Worm (Caenorhabditis elegans) whole organism, L3 larva: ENCODE data around the gene Y27F2A.8.
"Not testable (repeated sequence)": the region's sequence is repeated elsewhere in the genome, so short reads cannot be mapped to it uniquely, and the experiment has no call there.

Source experiments
- R02D3.7 ChIP-seq: fragments of 150-350 bp; optimal IDR thresholded peaks from 2 replicates; lab custom pipeline; 2014; ENCODE audit warnings: missing biosample characterization, missing genetic modification characterization
- ZK546.5 ChIP-seq: sonication (generic microtip); optimal IDR thresholded peaks from 2 replicates; lab custom pipeline; 2017; ENCODE audit warnings: missing biosample characterization, missing genetic modification characterization
- aly-2 ChIP-seq: fragments of 150-350 bp; optimal IDR thresholded peaks from 2 replicates; lab custom pipeline; 2014; ENCODE audit warnings: missing biosample characterization, missing genetic modification characterization
- ceh-16 ChIP-seq: sonication (generic microtip); optimal IDR thresholded peaks from 2 replicates; lab custom pipeline; 2017; ENCODE audit warnings: missing biosample characterization, missing genetic modification characterization
- ceh-28 ChIP-seq: fragments of 150-350 bp; optimal IDR thresholded peaks from 2 replicates; lab custom pipeline; 2014; ENCODE audit warnings: missing biosample characterization, missing genetic modification reagents, missing genetic modification characterization
- daf-12 ChIP-seq: fragments of 150-350 bp; optimal IDR thresholded peaks from 2 replicates; lab custom pipeline; 2014; ENCODE audit warnings: missing biosample characterization, missing genetic modification reagents, missing genetic modification characterization
- egl-27 ChIP-seq: sonication (generic microtip); optimal IDR thresholded peaks from 4 replicates; lab custom pipeline; 2017; ENCODE audit warnings: missing biosample characterization, missing genetic modification reagents, missing genetic modification characterization
- egl-5 ChIP-seq: fragments of 150-350 bp; optimal IDR thresholded peaks from 2 replicates; lab custom pipeline; 2017; ENCODE audit warnings: missing biosample characterization, missing genetic modification reagents, missing genetic modification characterization, inconsistent platforms
- elt-1 ChIP-seq: fragments of 150-350 bp; optimal IDR thresholded peaks from 2 replicates; lab custom pipeline; 2014; ENCODE audit warnings: missing biosample characterization, missing genetic modification characterization
- elt-2 ChIP-seq: sonication (generic microtip); optimal IDR thresholded peaks from 2 replicates; lab custom pipeline; 2016; ENCODE audit warnings: missing genetic modification reagents, mild to moderate bottlenecking, missing genetic modification characterization, missing compliant biosample characterization
- elt-3 ChIP-seq, 3 experiments: fragments of 150-350 bp in 1 of 3; sonication (generic microtip) in 2 of 3; optimal IDR thresholded peaks; 2 replicates in 2 of 3; 4 replicates in 1 of 3; lab custom pipeline; 2014 to 2017; ENCODE audit warnings: missing biosample characterization in 3 of 3, missing genetic modification characterization in 3 of 3
- eor-1 ChIP-seq, 2 experiments: fragments of 150-350 bp; optimal IDR thresholded peaks; 2 replicates each; lab custom pipeline; 2014 to 2018; ENCODE audit warnings: missing biosample characterization in 2 of 2, missing genetic modification characterization in 2 of 2
- fkh-10 ChIP-seq: sonication (generic microtip); optimal IDR thresholded peaks from 2 replicates; lab custom pipeline; 2017; ENCODE audit warnings: missing biosample characterization, missing genetic modification reagents, missing genetic modification characterization
- fkh-2 ChIP-seq: fragments of 150-350 bp; optimal IDR thresholded peaks from 2 replicates; lab custom pipeline; 2014; ENCODE audit warnings: missing biosample characterization, missing genetic modification reagents, missing genetic modification characterization
- fos-1 ChIP-seq: fragments of 150-350 bp; optimal IDR thresholded peaks from 2 replicates; lab custom pipeline; 2014; ENCODE audit warnings: missing biosample characterization, missing genetic modification characterization
- hmg-11 ChIP-seq: sonication (generic microtip); optimal IDR thresholded peaks from 2 replicates; lab custom pipeline; 2016; ENCODE audit warnings: missing genetic modification characterization, missing compliant biosample characterization
- lin-15B ChIP-seq: fragments of 150-350 bp; optimal IDR thresholded peaks from 2 replicates; lab custom pipeline; 2014; ENCODE audit warnings: missing biosample characterization, missing genetic modification characterization
- lin-39 ChIP-seq: fragments of 150-350 bp; optimal IDR thresholded peaks from 2 replicates; lab custom pipeline; 2018; ENCODE audit warnings: missing biosample characterization, missing genetic modification reagents, missing genetic modification characterization
- lsy-12 ChIP-seq: sonication (generic microtip); optimal IDR thresholded peaks from 2 replicates; lab custom pipeline; 2016; ENCODE audit warnings: mild to moderate bottlenecking, missing genetic modification characterization, missing compliant biosample characterization
- nfya-1 ChIP-seq: sonication (generic microtip); optimal IDR thresholded peaks from 2 replicates; lab custom pipeline; 2017; ENCODE audit warnings: missing genetic modification characterization, mild to moderate bottlenecking, missing compliant biosample characterization, antibody characterized with exemption, moderate library complexity; ENCODE audit not compliant: insufficient read depth
- nhr-12 ChIP-seq: fragments of 150-350 bp; optimal IDR thresholded peaks from 2 replicates; lab custom pipeline; 2014; ENCODE audit warnings: missing biosample characterization, missing genetic modification characterization
- nhr-23 ChIP-seq: fragments of 150-350 bp; optimal IDR thresholded peaks from 2 replicates; lab custom pipeline; 2014; ENCODE audit warnings: missing biosample characterization, missing genetic modification reagents, missing genetic modification characterization
- nhr-25 ChIP-seq: sonication (generic microtip); optimal IDR thresholded peaks from 2 replicates; lab custom pipeline; 2017; ENCODE audit warnings: missing biosample characterization, missing genetic modification characterization
- nhr-43 ChIP-seq: sonication (generic microtip); optimal IDR thresholded peaks from 2 replicates; lab custom pipeline; 2016; ENCODE audit warnings: mild to moderate bottlenecking, missing genetic modification characterization, missing compliant biosample characterization; ENCODE audit not compliant: poor library complexity, severe bottlenecking
- nhr-76 ChIP-seq: fragments of 150-350 bp; sonication (generic microtip); optimal IDR thresholded peaks from 5 replicates; lab custom pipeline; 2014; ENCODE audit warnings: missing biosample characterization, missing genetic modification characterization
- nhr-77 ChIP-seq: fragments of 150-350 bp; optimal IDR thresholded peaks from 2 replicates; lab custom pipeline; 2014; ENCODE audit warnings: missing biosample characterization, missing genetic modification characterization
- pha-4 ChIP-seq: fragments of 150-350 bp; optimal IDR thresholded peaks from 2 replicates; lab custom pipeline; 2014; ENCODE audit warnings: missing biosample characterization, missing genetic modification reagents, missing genetic modification characterization
- pqm-1 ChIP-seq: fragments of 150-350 bp; optimal IDR thresholded peaks from 2 replicates; lab custom pipeline; 2017; ENCODE audit warnings: missing biosample characterization, missing genetic modification characterization, inconsistent platforms
- snpc-4 ChIP-seq: fragments of 150-350 bp; optimal IDR thresholded peaks from 2 replicates; lab custom pipeline; 2014; ENCODE audit warnings: missing biosample characterization, missing genetic modification characterization
- tbx-2 ChIP-seq: sonication (generic microtip); optimal IDR thresholded peaks from 2 replicates; lab custom pipeline; 2016; ENCODE audit warnings: mild to moderate bottlenecking, missing genetic modification characterization, missing compliant biosample characterization
- unc-62 ChIP-seq: fragments of 150-350 bp; sonication (generic microtip); optimal IDR thresholded peaks from 4 replicates; lab custom pipeline; 2014; ENCODE audit warnings: missing biosample characterization, missing genetic modification reagents, missing genetic modification characterization
- ztf-11 ChIP-seq: fragments of 150-350 bp; optimal IDR thresholded peaks from 2 replicates; lab custom pipeline; 2014; ENCODE audit warnings: missing biosample characterization, missing genetic modification characterization
- ztf-4 ChIP-seq: fragments of 150-350 bp; optimal IDR thresholded peaks from 2 replicates; lab custom pipeline; 2014; ENCODE audit warnings: missing biosample characterization, missing genetic modification characterization

The Y27F2A.8 gene

DNA sequence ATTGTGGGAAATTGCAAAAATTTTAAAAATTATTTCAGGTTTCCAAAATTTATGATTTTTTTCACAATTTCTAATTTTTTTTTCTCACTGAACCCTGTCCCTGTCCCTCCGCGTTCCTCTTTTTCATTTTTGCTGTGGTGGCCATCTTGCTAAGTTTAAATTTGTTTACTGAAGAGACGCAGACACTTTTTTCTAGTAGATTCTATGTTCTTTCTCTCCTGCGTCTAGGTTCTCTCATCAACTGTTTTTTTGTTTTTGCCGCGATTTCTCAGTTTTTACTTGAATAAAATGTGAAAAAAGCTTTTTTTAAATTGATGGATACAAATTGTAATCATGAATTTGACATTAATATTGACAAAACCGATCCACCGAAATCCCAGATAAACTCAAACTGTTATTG, 25.7 kb downstream of the Y27F2A.8 start, which contains the start of gene ZC239.6:
Gene ZC239.6, plus strand, starts transcription at position 381 of the 400 bp plus-strand sequence.
- no peak for TF ChIP-seq nhr-77 (tag; lab: Kevin White, UChicago)
- TF ChIP-seq lin-39 (tag; lab: Kevin White, UChicago), result no peak
- no peak for TF ChIP-seq nhr-43
- TF ChIP-seq snpc-4 (tag; lab: Kevin White, UChicago), result peak; percentile 33
- no peak for TF ChIP-seq fkh-2 (tag; lab: Kevin White, UChicago)
- TF ChIP-seq unc-62 (GFP tag; lab: Kevin White, UChicago), result no peak
- no peak for TF ChIP-seq ZK546.5 (tag; lab: Kevin White, UChicago)
- no peak for TF ChIP-seq ztf-4
- no peak for TF ChIP-seq nhr-25
- TF ChIP-seq elt-3 (tag; optimal IDR thresholded peaks at IDR 0.05; lab: Kevin White, UChicago), result no peak
- peak; percentile 66 for TF ChIP-seq pha-4 (tag; lab: Kevin White, UChicago)
- no peak for TF ChIP-seq nhr-76 (tag; lab: Kevin White, UChicago)
- no peak for TF ChIP-seq lsy-12
- TF ChIP-seq egl-27 (tag; lab: Kevin White, UChicago), result no peak
- no peak for TF ChIP-seq elt-1 (tag; lab: Kevin White, UChicago)
- no peak for TF ChIP-seq ceh-28 (tag; lab: Kevin White, UChicago)
- peak; percentile 55 for TF ChIP-seq nfya-1 (tag; lab: Kevin White, UChicago)
- TF ChIP-seq pqm-1 (tag; lab: Kevin White, UChicago), result no peak
- TF ChIP-seq egl-5 (tag; lab: Kevin White, UChicago), result no peak
- peak; percentile 30 for TF ChIP-seq hmg-11 (tag; lab: Kevin White, UChicago)
- TF ChIP-seq nhr-23 (tag; lab: Kevin White, UChicago), result peak; percentile 3
- no peak for TF ChIP-seq fos-1 (tag; lab: Kevin White, UChicago)
- TF ChIP-seq eor-1 (tag; optimal IDR thresholded peaks at IDR 0.05; lab: Kevin White, UChicago), result no peak
- no peak for TF ChIP-seq R02D3.7 (tag; lab: Kevin White, UChicago)
- TF ChIP-seq ceh-16 (tag; lab: Kevin White, UChicago), result no peak

DNA sequence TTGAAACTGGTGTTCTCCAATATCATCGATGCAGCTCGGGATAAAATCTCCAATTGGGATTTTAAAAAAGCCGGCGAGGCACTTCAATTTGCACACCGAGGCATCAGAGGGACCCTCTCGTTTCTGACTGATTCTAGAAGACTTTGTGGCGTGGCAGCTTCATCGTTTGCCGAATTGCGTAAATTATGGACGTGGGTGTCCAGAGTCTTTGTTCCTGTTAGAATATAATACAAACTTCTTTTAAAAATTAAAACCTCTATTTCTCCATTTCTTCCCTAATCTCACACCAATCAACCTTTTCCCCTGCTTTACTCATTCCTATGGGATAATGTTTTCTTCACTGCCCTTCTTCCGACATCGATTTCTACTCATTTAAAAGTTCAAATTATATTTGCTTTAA, 26.8 kb downstream of the Y27F2A.8 start, which contains the start of gene ZC239.5:
Gene ZC239.5, plus strand, starts transcription at position 301 of the 400 bp plus-strand sequence.
- TF ChIP-seq lin-15B (tag; lab: Kevin White, UChicago) (no peak), ztf-11 (tag; lab: Kevin White, UChicago) (no peak), nhr-77 (tag; lab: Kevin White, UChicago) (no peak), pha-4 (tag; lab: Kevin White, UChicago) (no peak), snpc-4 (tag; lab: Kevin White, UChicago) (no peak), elt-3 (tag; optimal IDR thresholded peaks at IDR 0.05; lab: Kevin White, UChicago) (no peak), unc-62 (GFP tag; lab: Kevin White, UChicago) (no peak), nhr-25 (no peak), aly-2 (tag; lab: Kevin White, UChicago) (no peak), nhr-12 (tag; lab: Kevin White, UChicago) (no peak), fkh-10 (GFP tag; lab: Kevin White, UChicago) (no peak), daf-12 (tag; lab: Kevin White, UChicago) (no peak)

DNA sequence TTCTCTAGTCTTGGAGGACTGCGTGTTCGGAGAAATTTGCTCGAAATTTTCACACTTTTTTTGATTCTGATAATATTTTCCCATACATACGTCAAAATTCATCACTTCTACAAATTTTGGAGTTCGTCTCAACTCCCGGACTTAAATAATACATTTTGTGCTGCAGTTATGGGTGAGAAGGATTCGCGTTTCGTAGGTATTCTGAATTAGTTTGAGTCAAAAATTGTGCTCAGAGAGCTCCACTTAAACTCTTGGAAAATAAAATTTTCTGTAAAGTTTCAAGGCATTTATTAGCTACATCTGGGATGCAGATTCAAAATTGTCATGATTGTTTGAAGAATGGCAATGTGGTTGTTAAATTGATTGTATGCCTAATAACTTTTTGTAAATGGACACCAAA, 30.3 kb downstream of the Y27F2A.8 start, which contains the start of gene ZC239.4:
Gene ZC239.4, plus strand, starts transcription at position 301 of the 400 bp plus-strand sequence.
- TF ChIP-seq ceh-28 (tag; lab: Kevin White, UChicago) (no peak), egl-5 (tag; lab: Kevin White, UChicago) (no peak), tbx-2 (no peak), daf-12 (tag; lab: Kevin White, UChicago) (no peak), elt-3 (tag; optimal IDR thresholded peaks at IDR 0.05; lab: Kevin White, UChicago) (no peak), nhr-12 (tag; lab: Kevin White, UChicago) (no peak), fkh-2 (tag; lab: Kevin White, UChicago) (no peak)

DNA sequence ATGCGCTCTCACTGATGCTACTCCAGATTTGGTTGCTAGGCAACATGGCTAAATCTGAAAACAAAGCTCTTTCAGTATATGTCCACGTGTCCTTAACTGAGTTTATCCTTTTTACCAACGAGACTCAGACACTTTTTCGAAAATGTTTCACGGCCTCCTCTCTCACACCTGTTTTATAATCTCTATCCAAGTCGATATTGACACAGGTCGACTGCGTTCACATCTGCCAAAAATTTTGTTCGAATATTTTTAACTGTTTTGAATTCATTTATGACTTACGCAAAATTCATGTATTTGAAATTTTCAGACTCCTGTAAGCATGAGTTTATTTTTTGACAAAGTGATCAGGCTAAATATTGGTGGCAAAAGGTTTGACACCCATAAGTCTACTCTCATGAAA, 32.2 kb downstream of the Y27F2A.8 start, which contains the start of gene ZC239.3:
Gene ZC239.3, plus strand, starts transcription at position 301 of the 400 bp plus-strand sequence.
- TF ChIP-seq elt-1, pqm-1, nhr-23 (tag; lab: Kevin White, UChicago): not testable (repeated sequence)
- TF ChIP-seq, all 47 proteins: peak for 0; not testable (repeated sequence) for 47

DNA sequence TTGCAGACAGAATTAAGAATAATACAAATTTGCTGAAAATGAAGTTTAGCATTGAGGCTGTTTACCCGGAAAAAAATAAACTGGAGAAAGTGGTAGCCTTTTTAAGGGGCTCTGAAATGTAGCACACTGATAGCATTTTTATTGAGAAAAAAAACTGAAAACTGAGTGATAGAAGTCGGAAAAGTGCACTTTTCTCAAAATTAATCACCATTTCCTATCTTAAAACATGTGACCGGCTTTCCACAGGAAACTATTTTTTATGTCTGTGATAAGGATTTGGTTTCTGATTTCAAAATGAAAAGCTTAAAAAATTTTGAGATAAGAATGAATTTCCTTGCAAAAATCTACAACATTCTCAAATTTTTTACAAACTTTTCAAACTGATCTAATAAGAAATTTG, 37.1 kb downstream of the Y27F2A.8 start, which contains the start of gene ZC239.22:
Gene ZC239.22, minus strand, starts transcription at position 101 of the 400 bp plus-strand sequence.
- no peak for TF ChIP-seq lin-15B (tag; lab: Kevin White, UChicago)
- TF ChIP-seq elt-2 (tag; lab: Kevin White, UChicago), result peak; percentile 15
